Worm (Caenorhabditis elegans) whole organism, L4 larva: ENCODE results near the gene M116.5.

Source experiments
- F37D6.2 ChIP-seq: sonication (generic microtip); optimal IDR thresholded peaks from 2 replicates; lab custom pipeline; 2016; ENCODE audit warnings: mild to moderate bottlenecking, missing genetic modification characterization, missing compliant biosample characterization
- F49E8.2 ChIP-seq: sonication (generic microtip); optimal IDR thresholded peaks from 2 replicates; lab custom pipeline; 2016; ENCODE audit warnings: missing compliant biosample characterization, mild to moderate bottlenecking, missing genetic modification characterization, borderline replicate concordance
- R02D3.7 ChIP-seq: fragments of 150-350 bp; sonication (generic microtip); optimal IDR thresholded peaks from 3 replicates; lab custom pipeline; 2014; ENCODE audit warnings: missing biosample characterization, missing genetic modification characterization
- Y105C5A.15 ChIP-seq: fragments of 200-800 bp; sonication (Bioruptor generic); IDR thresholded peaks from 2 replicates; pipeline ENCODE4 v1.3.6; 2022; ENCODE audit warnings: missing genetic modification characterization, missing compliant biosample characterization
- ZK337.2 ChIP-seq: fragments of 200-800 bp; sonication (Bioruptor generic); IDR thresholded peaks from 2 replicates; pipeline ENCODE4 v1.3.6; 2022; ENCODE audit warnings: missing genetic modification reagents, missing genetic modification characterization, missing compliant biosample characterization
- ZK546.5 ChIP-seq, 2 experiments: sonication (generic microtip); optimal IDR thresholded peaks; 2 replicates each; lab custom pipeline; 2017; ENCODE audit warnings: missing biosample characterization in 2 of 2, missing genetic modification characterization in 2 of 2
- ama-1 ChIP-seq: fragments of 150-350 bp; optimal IDR thresholded peaks from 2 replicates; lab custom pipeline; 2014; ENCODE audit warnings: inconsistent platforms, mixed read lengths
- fkh-10 ChIP-seq: fragments of 150-350 bp; optimal IDR thresholded peaks from 2 replicates; lab custom pipeline; 2014; ENCODE audit warnings: missing biosample characterization, missing genetic modification reagents, missing genetic modification characterization
- hlh-30 ChIP-seq: sonication (generic microtip); optimal IDR thresholded peaks from 2 replicates; lab custom pipeline; 2017; ENCODE audit warnings: antibody characterized with exemption, mild to moderate bottlenecking, missing genetic modification characterization, missing compliant biosample characterization; ENCODE audit not compliant: insufficient read depth
- hmg-1.1 ChIP-seq: fragments of 200-800 bp; sonication (Bioruptor generic); IDR thresholded peaks from 2 replicates; pipeline ENCODE4 v1.3.6; 2022; ENCODE audit warnings: missing genetic modification reagents, missing genetic modification characterization, missing compliant biosample characterization
- lin-13 ChIP-seq: fragments of 150-350 bp; optimal IDR thresholded peaks from 2 replicates; lab custom pipeline; 2014; ENCODE audit warnings: missing biosample characterization, missing genetic modification reagents, missing genetic modification characterization
- lin-39 ChIP-seq: fragments of 150-350 bp; optimal IDR thresholded peaks from 2 replicates; lab custom pipeline; 2014; ENCODE audit warnings: missing biosample characterization, missing genetic modification reagents, missing genetic modification characterization
- unc-39 ChIP-seq: sonication (generic microtip); optimal IDR thresholded peaks from 2 replicates; lab custom pipeline; 2017; ENCODE audit warnings: missing biosample characterization, missing genetic modification characterization
- unc-62 ChIP-seq, 3 experiments: fragments of 150-350 bp in 1 of 3; sonication (generic microtip); optimal IDR thresholded peaks in 2 of 3; peaks in 1 of 3; 1 replicate in 1 of 3; 2 replicates in 2 of 3; lab custom pipeline; 2014 to 2017; ENCODE audit warnings: missing biosample characterization in 3 of 3, missing genetic modification characterization in 3 of 3, missing genetic modification reagents in 3 of 3, missing genotype in 1 of 3

DNA sequence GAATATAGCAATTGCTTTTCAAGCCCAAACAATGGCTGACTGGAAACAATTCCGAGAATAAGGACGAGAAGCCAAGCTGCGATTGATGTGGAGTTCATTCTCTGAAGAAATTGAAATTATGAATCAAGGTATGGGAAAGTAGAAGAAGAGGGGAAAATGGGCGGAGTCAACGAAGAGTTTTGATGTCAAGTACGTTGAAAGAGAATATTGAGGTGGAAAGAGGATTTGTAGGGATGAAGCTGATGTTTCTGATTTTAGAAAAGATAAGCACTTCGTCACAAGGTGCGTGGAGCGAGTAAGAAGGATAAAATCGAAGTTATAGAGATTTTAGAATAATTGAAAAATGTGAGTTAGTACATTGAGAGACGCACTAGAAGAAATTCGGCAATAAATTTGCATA lies 38.2 kb downstream of the M116.5 start, which contains the start of gene D2096.9:
- TF ChIP-seq lin-13 (GFP tag; lab: Kevin White, UChicago), result no peak
- no peak for TF ChIP-seq ZK546.5 (tag; optimal IDR thresholded peaks at IDR 0.05; lab: Kevin White, UChicago)
- TF ChIP-seq F37D6.2 (tag; lab: Kevin White, UChicago), result no peak
- no peak for TF ChIP-seq unc-39 (tag; lab: Kevin White, UChicago)
- peak in 1 of 2 experiments; percentile 52 for TF ChIP-seq unc-62 (GFP tag; optimal IDR thresholded peaks at IDR 0.05 in 1 of 2; lab: Kevin White, UChicago)
- no peak for TF ChIP-seq unc-62 (tag; optimal IDR thresholded peaks at IDR 0.05; lab: Kevin White, UChicago)
- TF ChIP-seq fkh-10, result no peak
- no peak for TF ChIP-seq hlh-30 (tag; lab: Kevin White, UChicago)
- TF ChIP-seq hmg-1.1 (GFP tag; lab: Robert Waterston, UW), result no peak
- TF ChIP-seq Y105C5A.15, result no peak
- no peak for TF ChIP-seq lin-39 (tag; lab: Kevin White, UChicago)
- TF ChIP-seq ZK337.2 (GFP tag; lab: Robert Waterston, UW), result no peak
- TF ChIP-seq ama-1 (lab: Kevin White, UChicago), result no peak
- no peak for TF ChIP-seq R02D3.7 (tag; lab: Kevin White, UChicago)
- no peak for TF ChIP-seq F49E8.2 (tag; lab: Kevin White, UChicago)
